Worm (Caenorhabditis elegans): ENCODE data around the gene nhr-195.

Gene nhr-195

DNA sequence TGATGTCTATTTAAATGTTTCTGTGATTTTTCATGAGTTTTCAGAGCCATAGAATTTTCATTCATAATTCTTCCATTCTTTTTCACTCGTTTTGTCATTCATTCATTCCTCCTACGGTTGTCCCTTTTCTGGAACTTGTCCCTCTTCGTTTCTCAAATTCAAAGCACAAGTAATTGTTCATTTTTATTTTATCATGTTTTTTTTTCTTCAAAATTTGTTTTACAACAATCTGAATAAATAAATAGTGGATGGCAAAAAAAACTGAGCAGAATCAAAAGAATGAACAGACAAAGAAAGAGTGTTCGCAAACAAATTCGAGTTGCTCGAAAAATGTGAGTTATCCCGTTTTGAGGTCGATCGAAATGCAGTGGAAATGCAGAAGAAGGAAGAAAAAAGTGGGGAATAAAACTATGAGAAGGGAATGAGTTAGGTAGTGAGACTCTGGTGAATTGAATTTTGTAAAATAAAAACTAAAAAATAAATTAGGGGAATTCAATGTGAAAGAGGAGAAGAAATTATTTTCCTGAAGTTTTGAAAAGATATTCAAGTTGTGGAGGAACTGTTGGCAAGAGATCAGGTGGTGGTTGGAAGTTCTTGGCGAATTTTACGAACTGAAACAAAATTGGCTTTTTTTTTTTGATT is 32.6 kb downstream of the nhr-195 start:
- TF ChIP-seq repo-1 (tag; optimal IDR thresholded peaks at IDR 0.05) (peak; percentile 67), chd-7 (tag; optimal IDR thresholded peaks at IDR 0.05) (peak; percentile 48), let-607 (tag; optimal IDR thresholded peaks at IDR 0.05) (peak in 1 of 2 experiments; percentile 36), lin-40 (tag; optimal IDR thresholded peaks at IDR 0.05) (peak; percentile 3), akir-1 (GFP tag; optimal IDR thresholded peaks at IDR 0.05) (no peak), zfh-2 (GFP tag; conservative IDR thresholded peaks at IDR 0.05) (no peak), ZK185.1 (tag; optimal IDR thresholded peaks at IDR 0.05; ENCODE audit: poor library complexity, severe bottlenecking) (peak; percentile 4), B0336.3 (GFP tag; IDR thresholded peaks at IDR 0.05) (peak; percentile 18; the same call in 1 of the 2 replicates), Y53G8AR.9 (GFP tag; conservative IDR thresholded peaks at IDR 0.05) (peak; percentile 67; the same call in 1 of the 2 replicates), tbp1 (GFP tag; optimal IDR thresholded peaks at IDR 0.05) (no peak), ama-1 (optimal IDR thresholded peaks at IDR 0.05) (peak; percentile 93), ama-1 (GFP tag; optimal IDR thresholded peaks at IDR 0.05) (no peak), nhr-90 (tag; optimal IDR thresholded peaks at IDR 0.05) (no peak), attf-6 (GFP tag; IDR thresholded peaks at IDR 0.05) (no peak), tbx-9 (tag; optimal IDR thresholded peaks at IDR 0.05; ENCODE audit: borderline replicate concordance) (no peak), nfyb-1 (GFP tag; IDR thresholded peaks at IDR 0.05) (peak; percentile 44; the same call in 1 of the 2 replicates), mcd-1 (GFP tag; IDR thresholded peaks at IDR 0.05) (peak; percentile 22; the same call in 1 of the 2 replicates), gei-17 (GFP tag; optimal IDR thresholded peaks at IDR 0.05) (peak; percentile 59), F55B11.4 (tag; optimal IDR thresholded peaks at IDR 0.05; ENCODE audit: borderline replicate concordance, insufficient read depth) (no peak), F22D6.2 (tag; optimal IDR thresholded peaks at IDR 0.05) (peak; percentile 5), ztf-26 (tag; optimal IDR thresholded peaks at IDR 0.05) (peak; percentile 70), ceh-40 (GFP tag; IDR thresholded peaks at IDR 0.05) (0 out of 2 replicates have a peak, but pooled peaks have one; percentile 5), cebp-1 (GFP tag; IDR thresholded peaks at IDR 0.05) (no peak), cebp-1 (tag; optimal IDR thresholded peaks at IDR 0.05) (peak; percentile 43), ekl-4 (GFP tag; IDR thresholded peaks at IDR 0.05) (0 out of 2 replicates have a peak, but pooled peaks have one; percentile 27), him-1 (tag; optimal IDR thresholded peaks at IDR 0.05) (no peak), rec-8 (tag; optimal IDR thresholded peaks at IDR 0.05) (no peak), tlf-1 (GFP tag; optimal IDR thresholded peaks at IDR 0.05) (peak; percentile 51)

DNA sequence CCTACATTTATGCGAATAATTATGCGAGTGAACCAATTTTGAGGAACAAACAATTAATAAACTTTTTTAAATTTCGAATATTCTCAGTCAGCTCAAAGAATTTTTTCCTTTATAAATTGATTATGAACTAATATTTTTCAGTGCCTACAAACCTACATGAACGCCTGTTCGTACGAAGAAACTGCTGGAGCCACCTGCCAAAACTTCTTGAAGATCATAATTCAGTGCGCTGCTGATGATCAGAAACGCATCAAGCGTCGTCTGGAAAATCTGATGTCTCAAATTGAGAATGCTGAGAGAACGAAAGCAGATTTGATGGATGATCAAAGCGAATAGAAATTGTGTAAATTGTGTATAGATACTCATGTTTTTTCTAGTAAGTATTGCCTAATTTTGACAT is 33.2 kb downstream of the nhr-195 start:
- TF ChIP-seq snpc-3.4 (tag; optimal IDR thresholded peaks at IDR 0.05) (no peak), B0035.1 (tag; optimal IDR thresholded peaks at IDR 0.05) (no peak), Y67H2A.10 (GFP tag; conservative IDR thresholded peaks at IDR 0.05) (no peak), ceh-100 (GFP tag; IDR thresholded peaks at IDR 0.05) (no peak), madf-10 (tag; optimal IDR thresholded peaks at IDR 0.05) (no peak), egrh-3 (GFP tag; IDR thresholded peaks at IDR 0.05) (no peak), attf-6 (GFP tag; IDR thresholded peaks at IDR 0.05) (no peak), Y79H2A.3 (GFP tag; conservative IDR thresholded peaks at IDR 0.05) (no peak), dox-1 (GFP tag; IDR thresholded peaks at IDR 0.05) (no peak), lsl-1 (GFP tag; optimal IDR thresholded peaks at IDR 0.05) (no peak), K11D2.4 (GFP tag; IDR thresholded peaks at IDR 0.05) (no peak), ztf-18 (tag; optimal IDR thresholded peaks at IDR 0.05) (no peak), pbrm-1 (GFP tag; IDR thresholded peaks at IDR 0.05) (no peak)
